Worm (Caenorhabditis elegans): ENCODE results near the gene mif-2.

The mif-2 gene

ce11 chrV:12001747-12002456 lies 23.6 kb upstream of the mif-2 start, which contains the start of gene gcy-33 (continued):
- peak; percentile 90 for TF ChIP-seq elt-4 (tag; optimal IDR thresholded peaks at IDR 0.05)
- peak; percentile 53 for TF ChIP-seq ets-4 (tag; optimal IDR thresholded peaks at IDR 0.05)
- peak; percentile 95 for TF ChIP-seq ceh-34 (tag; optimal IDR thresholded peaks at IDR 0.05)
- peak; percentile 97 for TF ChIP-seq hlh-6 (tag; optimal IDR thresholded peaks at IDR 0.05)
- peak; percentile 95 for TF ChIP-seq ceh-19 (GFP tag; optimal IDR thresholded peaks at IDR 0.05)
- peak; percentile 96 for TF ChIP-seq eyg-1 (tag; optimal IDR thresholded peaks at IDR 0.05)
- TF ChIP-seq pax-1 (tag; optimal IDR thresholded peaks at IDR 0.05): no peak
- TF ChIP-seq ceh-48 (tag; optimal IDR thresholded peaks at IDR 0.05): peak; percentile 88
- TF ChIP-seq elt-2 (tag; optimal IDR thresholded peaks at IDR 0.05): peak; percentile 97
- peak; percentile 97 for TF ChIP-seq tbx-2 (tag; optimal IDR thresholded peaks at IDR 0.05)
- TF ChIP-seq gmeb-2 (tag; optimal IDR thresholded peaks at IDR 0.05): peak; percentile 97
- peak; percentile 94 for TF ChIP-seq madf-2 (tag; optimal IDR thresholded peaks at IDR 0.05)
- TF ChIP-seq tbx-7 (tag; optimal IDR thresholded peaks at IDR 0.05): peak; percentile 46
- TF ChIP-seq ama-1 (optimal IDR thresholded peaks at IDR 0.05): no peak
- peak; percentile 86 for TF ChIP-seq hlh-30 (tag; optimal IDR thresholded peaks at IDR 0.05; ENCODE audit: insufficient read depth)
- TF ChIP-seq sox-4 (tag; optimal IDR thresholded peaks at IDR 0.05): peak; percentile 91
- peak; percentile 92 for TF ChIP-seq sox-2 (GFP tag; IDR thresholded peaks at IDR 0.05)
- peak; percentile 89 for TF ChIP-seq ceh-45 (GFP tag; IDR thresholded peaks at IDR 0.05)
- TF ChIP-seq nfya-1 (tag; optimal IDR thresholded peaks at IDR 0.05): peak; percentile 87
- peak; percentile 84 for TF ChIP-seq ceh-24 (tag; optimal IDR thresholded peaks at IDR 0.05)
- peak; percentile 95 for TF ChIP-seq ztf-16 (tag; optimal IDR thresholded peaks at IDR 0.05)
- TF ChIP-seq ceh-30 (tag; optimal IDR thresholded peaks at IDR 0.05): peak; percentile 27
- peak; percentile 88 for TF ChIP-seq dve-1 (tag; optimal IDR thresholded peaks at IDR 0.05)
- peak; percentile 86 for TF ChIP-seq dmd-4 (tag; optimal IDR thresholded peaks at IDR 0.05; ENCODE audit: borderline replicate concordance)
- peak; percentile 93 for TF ChIP-seq ceh-18 (tag; optimal IDR thresholded peaks at IDR 0.05)

ce11 chrV:11997403-11997802 lies 19.1 kb upstream of the mif-2 start:
- no peak for TF ChIP-seq hlh-30 (tag; optimal IDR thresholded peaks at IDR 0.05; ENCODE audit: insufficient read depth)
- TF ChIP-seq mec-3 (tag; optimal IDR thresholded peaks at IDR 0.05; ENCODE audit: borderline replicate concordance): no peak
- no peak for TF ChIP-seq elt-2 (tag; optimal IDR thresholded peaks at IDR 0.05)
- no peak for TF ChIP-seq elt-4 (tag; optimal IDR thresholded peaks at IDR 0.05)
- TF ChIP-seq ahr-1 (tag; optimal IDR thresholded peaks at IDR 0.05): no peak
- no peak for TF ChIP-seq ceh-2 (tag; optimal IDR thresholded peaks at IDR 0.05)
- no peak for TF ChIP-seq pag-3 (tag; optimal IDR thresholded peaks at IDR 0.05; ENCODE audit: borderline replicate concordance)
- no peak for TF ChIP-seq syd-9 (tag; optimal IDR thresholded peaks at IDR 0.05)
- no peak for TF ChIP-seq dve-1 (tag; optimal IDR thresholded peaks at IDR 0.05)
- no peak for TF ChIP-seq tbx-7 (tag; optimal IDR thresholded peaks at IDR 0.05)
- TF ChIP-seq unc-55 (GFP tag; optimal IDR thresholded peaks at IDR 0.05): no peak
- TF ChIP-seq ceh-34 (tag; optimal IDR thresholded peaks at IDR 0.05): no peak
- TF ChIP-seq nhr-232 (tag; optimal IDR thresholded peaks at IDR 0.05): no peak
- no peak for TF ChIP-seq rnt-1 (tag; optimal IDR thresholded peaks at IDR 0.05)
- no peak for TF ChIP-seq fax-1 (tag; optimal IDR thresholded peaks at IDR 0.05)
- TF ChIP-seq fkh-6 (tag; optimal IDR thresholded peaks at IDR 0.05): no peak
- TF ChIP-seq ztf-16 (tag; optimal IDR thresholded peaks at IDR 0.05): no peak
- TF ChIP-seq Y22D7AL.16 (tag; optimal IDR thresholded peaks at IDR 0.05): no peak
- TF ChIP-seq F13H6.1 (tag; optimal IDR thresholded peaks at IDR 0.05): no peak

- TF ChIP-seq T23F11.4 (GFP tag; optimal IDR thresholded peaks at IDR 0.05) (no peak), madf-2 (tag; optimal IDR thresholded peaks at IDR 0.05) (no peak), Y22D7AL.16 (tag; optimal IDR thresholded peaks at IDR 0.05) (no peak), ztf-16 (tag; optimal IDR thresholded peaks at IDR 0.05) (no peak), lin-11 (tag; optimal IDR thresholded peaks at IDR 0.05) (no peak), sox-4 (tag; optimal IDR thresholded peaks at IDR 0.05) (no peak), tbx-7 (tag; optimal IDR thresholded peaks at IDR 0.05) (no peak), hlh-30 (tag; optimal IDR thresholded peaks at IDR 0.05; ENCODE audit: insufficient read depth) (no peak), nhr-11 (tag; optimal IDR thresholded peaks at IDR 0.05) (no peak), pqm-1 (tag; optimal IDR thresholded peaks at IDR 0.05) (no peak), dve-1 (tag; optimal IDR thresholded peaks at IDR 0.05) (no peak), unc-3 (GFP tag; conservative IDR thresholded peaks at IDR 0.05) (no peak), unc-3 (tag; optimal IDR thresholded peaks at IDR 0.05) (no peak), syd-9 (tag; optimal IDR thresholded peaks at IDR 0.05) (no peak), ceh-18 (tag; optimal IDR thresholded peaks at IDR 0.05) (no peak), elt-2 (tag; optimal IDR thresholded peaks at IDR 0.05) (no peak), pha-2 (tag; optimal IDR thresholded peaks at IDR 0.05) (no peak), dmd-4 (tag; optimal IDR thresholded peaks at IDR 0.05; ENCODE audit: borderline replicate concordance) (no peak)
These were observed 17.6 kb upstream of the mif-2 start, which contains the start of gene C52E4.12 for ce11 chrV:11995862-11996261. Gene C52E4.12, plus strand, starts transcription at chrV:11996162.
